Fruit fly (Drosophila melanogaster) whole organism, embryonic: Measurements from ENCODE around the gene CG4218.

Experiments used
- BEAF-32 ChIP-seq: fragments of 200-800 bp; sonication (Bioruptor generic); optimal IDR thresholded peaks from 3 replicates; lab custom pipeline; 2017; ENCODE audit warnings: missing biosample characterization, missing genetic modification characterization, mild to moderate bottlenecking, moderate library complexity, missing genetic modification reagents
- Bdp1 ChIP-seq: fragments of 200-800 bp; sonication (Bioruptor generic); optimal IDR thresholded peaks from 3 replicates; lab custom pipeline; 2016; ENCODE audit warnings: missing biosample characterization, missing genetic modification characterization
- Bteb2 ChIP-seq: fragments of 200-800 bp; sonication (Bioruptor generic); optimal IDR thresholded peaks from 2 replicates; lab custom pipeline; 2016; ENCODE audit warnings: missing biosample characterization, missing genetic modification characterization
- CG11247 ChIP-seq: fragments of 200-800 bp; sonication (Bioruptor generic); IDR thresholded peaks from 2 replicates; pipeline ENCODE4 v1.3.6; 2022; ENCODE audit warnings: missing biosample characterization, missing genetic modification characterization
- CG11723 ChIP-seq: fragments of 200-800 bp; sonication (Bioruptor generic); optimal IDR thresholded peaks from 2 replicates; lab custom pipeline; 2017; ENCODE audit warnings: missing biosample characterization, mild to moderate bottlenecking, missing genetic modification characterization
- CG12155 ChIP-seq: fragments of 200-800 bp; sonication (Bioruptor generic); optimal IDR thresholded peaks from 3 replicates; lab custom pipeline; 2016; ENCODE audit warnings: missing biosample characterization, missing genetic modification characterization
- CG12659 ChIP-seq: fragments of 200-800 bp; sonication (Bioruptor generic); optimal IDR thresholded peaks from 3 replicates; lab custom pipeline; 2017; ENCODE audit warnings: mild to moderate bottlenecking, missing biosample characterization, missing genetic modification reagents, missing genetic modification characterization
- CG12744 ChIP-seq: fragments of 200-800 bp; sonication (Bioruptor generic); optimal IDR thresholded peaks from 2 replicates; lab custom pipeline; 2016; ENCODE audit warnings: missing biosample characterization, missing genetic modification characterization
- CG13424 ChIP-seq: fragments of 200-800 bp; sonication (Bioruptor generic); optimal IDR thresholded peaks from 2 replicates; lab custom pipeline; 2019; ENCODE audit warnings: missing biosample characterization, mild to moderate bottlenecking, missing genetic modification characterization, moderate library complexity
- CG15269 ChIP-seq: fragments of 200-800 bp; sonication (Bioruptor generic); optimal IDR thresholded peaks from 2 replicates; lab custom pipeline; 2018; ENCODE audit warnings: missing biosample characterization, mild to moderate bottlenecking, missing genetic modification characterization, moderate library complexity
- CG15479 ChIP-seq: fragments of 200-800 bp; sonication (Bioruptor generic); optimal IDR thresholded peaks from 3 replicates; lab custom pipeline; 2019; ENCODE audit warnings: missing biosample characterization, mild to moderate bottlenecking, missing genetic modification characterization, moderate library complexity
- CG15696 ChIP-seq: fragments of 200-800 bp; sonication (Bioruptor generic); optimal IDR thresholded peaks from 2 replicates; lab custom pipeline; 2019; ENCODE audit warnings: missing biosample characterization, mild to moderate bottlenecking, missing genetic modification characterization, moderate library complexity
- CG1647 ChIP-seq: fragments of 200-800 bp; sonication (Bioruptor generic); optimal IDR thresholded peaks from 3 replicates; lab custom pipeline; 2016; ENCODE audit warnings: missing biosample characterization, missing genetic modification characterization
- CG17186 ChIP-seq: fragments of 200-800 bp; sonication (Bioruptor generic); optimal IDR thresholded peaks from 3 replicates; lab custom pipeline; 2017; ENCODE audit warnings: missing biosample characterization, missing genetic modification reagents, missing genetic modification characterization
- CG17328 ChIP-seq: fragments of 200-800 bp; sonication (Bioruptor generic); IDR thresholded peaks from 2 replicates; pipeline ENCODE4 v1.3.6; 2022; ENCODE audit warnings: missing biosample characterization, missing genetic modification characterization
- CG1792 ChIP-seq: fragments of 200-800 bp; sonication (Bioruptor generic); optimal IDR thresholded peaks from 2 replicates; lab custom pipeline; 2016; ENCODE audit warnings: missing biosample characterization, missing genetic modification characterization
- CG18476 ChIP-seq: fragments of 200-800 bp; sonication (Bioruptor generic); optimal IDR thresholded peaks from 2 replicates; lab custom pipeline; 2016; ENCODE audit warnings: missing biosample characterization, mild to moderate bottlenecking, missing genetic modification characterization
- CG2875 ChIP-seq: fragments of 200-800 bp; sonication (Bioruptor generic); optimal IDR thresholded peaks from 2 replicates; lab custom pipeline; 2017; ENCODE audit warnings: missing biosample characterization, mild to moderate bottlenecking, missing genetic modification characterization, missing genetic modification reagents
- D ChIP-seq, 2 experiments: fragments of 200-800 bp in 1 of 2; fragments of >200 bp in 1 of 2; sonication (Bioruptor generic) in 1 of 2; optimal IDR thresholded peaks; 2 replicates in 1 of 2; 3 replicates in 1 of 2; lab custom pipeline; 2017; ENCODE audit warnings: mild to moderate bottlenecking in 1 of 2, missing biosample characterization in 1 of 2, missing genetic modification characterization in 1 of 2, missing genetic modification reagents in 1 of 2
- D19A ChIP-seq: fragments of 200-800 bp; optimal IDR thresholded peaks from 3 replicates; lab custom pipeline; 2019; ENCODE audit warnings: missing biosample characterization, mild to moderate bottlenecking, missing genetic modification characterization, moderate library complexity
- Dip2 ChIP-seq: fragments of 200-800 bp; sonication (Bioruptor generic); IDR thresholded peaks from 2 replicates; pipeline ENCODE4 v1.3.6; 2022; ENCODE audit warnings: missing biosample characterization, missing genetic modification characterization
- Dp ChIP-seq: fragments of 200-800 bp; sonication (Bioruptor generic); optimal IDR thresholded peaks from 2 replicates; lab custom pipeline; 2018; ENCODE audit warnings: missing biosample characterization, mild to moderate bottlenecking, missing genetic modification characterization, moderate library complexity
- Eip74EF ChIP-seq, 2 experiments: fragments of 200-800 bp in 1 of 2; fragments of >200 bp in 1 of 2; sonication (Bioruptor generic) in 1 of 2; optimal IDR thresholded peaks; 2 replicates each; lab custom pipeline; 2017 to 2019; ENCODE audit warnings: missing biosample characterization in 2 of 2, missing genetic modification characterization in 2 of 2, mild to moderate bottlenecking in 1 of 2, moderate library complexity in 1 of 2
- Ets65A ChIP-seq: fragments of 200-800 bp; sonication (Bioruptor generic); peaks from one replicate; lab custom pipeline; 2016; ENCODE audit warnings: missing biosample characterization, missing genetic modification characterization
- HLH4C ChIP-seq: fragments of 200-800 bp; sonication (Bioruptor generic); IDR thresholded peaks from 3 replicates; pipeline ENCODE4 v1.3.6; 2022; ENCODE audit warnings: missing biosample characterization, missing genetic modification characterization; ENCODE audit not compliant: partially characterized antibody
- Lpt ChIP-seq: fragments of >200 bp; optimal IDR thresholded peaks from 2 replicates; lab custom pipeline; 2018; ENCODE audit warnings: missing biosample characterization, missing genetic modification characterization
- MESR4 ChIP-seq: fragments of 200-800 bp; sonication (Bioruptor generic); optimal IDR thresholded peaks from 2 replicates; lab custom pipeline; 2018; ENCODE audit warnings: missing biosample characterization, mild to moderate bottlenecking, missing genetic modification characterization, moderate library complexity
- Mes4 ChIP-seq: fragments of 200-800 bp; sonication (Bioruptor generic); optimal IDR thresholded peaks from 2 replicates; lab custom pipeline; 2016; ENCODE audit warnings: missing biosample characterization, missing genetic modification characterization
- Nf-YC ChIP-seq: fragments of 200-800 bp; optimal IDR thresholded peaks from 3 replicates; lab custom pipeline; 2019; ENCODE audit warnings: missing biosample characterization, mild to moderate bottlenecking, missing genetic modification characterization, moderate library complexity
- Sry-β ChIP-seq: fragments of 200-800 bp; sonication (Bioruptor generic); optimal IDR thresholded peaks from 2 replicates; lab custom pipeline; 2018; ENCODE audit warnings: missing biosample characterization, mild to moderate bottlenecking, missing genetic modification characterization, moderate library complexity
- Ssrp ChIP-seq: fragments of 200-800 bp; sonication (Bioruptor generic); optimal IDR thresholded peaks from 2 replicates; lab custom pipeline; 2018; ENCODE audit warnings: missing biosample characterization, mild to moderate bottlenecking, missing genetic modification characterization, moderate library complexity
- Xbp1 ChIP-seq: fragments of 200-800 bp; sonication (Bioruptor generic); optimal IDR thresholded peaks from 3 replicates; lab custom pipeline; 2016; ENCODE audit warnings: missing biosample characterization, mild to moderate bottlenecking, missing genetic modification characterization
- aop ChIP-seq: fragments of 200-800 bp; sonication (Bioruptor generic); IDR thresholded peaks from 2 replicates; pipeline ENCODE4 v1.3.6; 2022; ENCODE audit warnings: missing biosample characterization, missing genetic modification characterization
- fd102C ChIP-seq: fragments of 200-800 bp; sonication (Bioruptor generic); optimal IDR thresholded peaks from 2 replicates; lab custom pipeline; 2018; ENCODE audit warnings: missing biosample characterization, mild to moderate bottlenecking, missing genetic modification characterization, moderate library complexity
- ham ChIP-seq: fragments of 200-800 bp; sonication (Bioruptor generic); IDR thresholded peaks from 2 replicates; pipeline ENCODE4 v1.3.6; 2022; ENCODE audit warnings: missing biosample characterization, missing genetic modification characterization
- hth ChIP-seq: fragments of >200 bp; optimal IDR thresholded peaks from 2 replicates; lab custom pipeline; 2017; ENCODE audit warnings: inconsistent platforms
- kah ChIP-seq: fragments of 200-800 bp; sonication (Bioruptor generic); optimal IDR thresholded peaks from 2 replicates; lab custom pipeline; 2018; ENCODE audit warnings: missing biosample characterization, mild to moderate bottlenecking, missing genetic modification characterization
- nom ChIP-seq: fragments of 200-800 bp; sonication (Bioruptor generic); optimal IDR thresholded peaks from 2 replicates; lab custom pipeline; 2017; ENCODE audit warnings: missing biosample characterization, missing genetic modification characterization, mild to moderate bottlenecking, moderate library complexity, missing genetic modification reagents
- pfk ChIP-seq: fragments of 200-800 bp; sonication (Bioruptor generic); optimal IDR thresholded peaks from 2 replicates; lab custom pipeline; 2018; ENCODE audit warnings: missing biosample characterization, mild to moderate bottlenecking, missing genetic modification characterization, moderate library complexity
- pita ChIP-seq: fragments of 200-800 bp; sonication (Bioruptor generic); optimal IDR thresholded peaks from 2 replicates; lab custom pipeline; 2017; ENCODE audit warnings: missing biosample characterization, mild to moderate bottlenecking, missing genetic modification characterization
- ranshi ChIP-seq: fragments of 200-800 bp; sonication (Bioruptor generic); IDR thresholded peaks from 2 replicates; pipeline ENCODE4 v1.3.6; 2022; ENCODE audit warnings: missing biosample characterization, missing genetic modification characterization
- salm ChIP-seq: fragments of 200-800 bp; sonication (Bioruptor generic); optimal IDR thresholded peaks from 2 replicates; lab custom pipeline; 2018; ENCODE audit warnings: missing biosample characterization, mild to moderate bottlenecking, missing genetic modification characterization
- sens-2 ChIP-seq: fragments of 200-800 bp; sonication (Bioruptor generic); IDR thresholded peaks from 2 replicates; pipeline ENCODE4 v1.3.6; 2022; ENCODE audit warnings: missing biosample characterization, missing genetic modification characterization
- shn ChIP-seq: fragments of 200-800 bp; sonication (Bioruptor generic); optimal IDR thresholded peaks from 3 replicates; lab custom pipeline; 2016; ENCODE audit warnings: missing biosample characterization, missing genetic modification characterization
- slp2 ChIP-seq: fragments of 200-800 bp; sonication (Bioruptor generic); optimal IDR thresholded peaks from 2 replicates; lab custom pipeline; 2016; ENCODE audit warnings: missing biosample characterization, missing genetic modification characterization
- tup ChIP-seq: fragments of 200-800 bp; sonication (Bioruptor generic); optimal IDR thresholded peaks from 2 replicates; lab custom pipeline; 2016; ENCODE audit warnings: missing biosample characterization, mild to moderate bottlenecking, missing genetic modification characterization, moderate library complexity
- tx ChIP-seq: fragments of 200-800 bp; sonication (Bioruptor generic); optimal IDR thresholded peaks from 2 replicates; lab custom pipeline; 2016; ENCODE audit warnings: missing biosample characterization, missing genetic modification characterization
- wor ChIP-seq: fragments of 200-800 bp; sonication (Bioruptor generic); IDR thresholded peaks from 2 replicates; pipeline ENCODE4 v1.3.6; 2022; ENCODE audit warnings: missing biosample characterization, missing genetic modification characterization

Gene CG4218

DNA sequence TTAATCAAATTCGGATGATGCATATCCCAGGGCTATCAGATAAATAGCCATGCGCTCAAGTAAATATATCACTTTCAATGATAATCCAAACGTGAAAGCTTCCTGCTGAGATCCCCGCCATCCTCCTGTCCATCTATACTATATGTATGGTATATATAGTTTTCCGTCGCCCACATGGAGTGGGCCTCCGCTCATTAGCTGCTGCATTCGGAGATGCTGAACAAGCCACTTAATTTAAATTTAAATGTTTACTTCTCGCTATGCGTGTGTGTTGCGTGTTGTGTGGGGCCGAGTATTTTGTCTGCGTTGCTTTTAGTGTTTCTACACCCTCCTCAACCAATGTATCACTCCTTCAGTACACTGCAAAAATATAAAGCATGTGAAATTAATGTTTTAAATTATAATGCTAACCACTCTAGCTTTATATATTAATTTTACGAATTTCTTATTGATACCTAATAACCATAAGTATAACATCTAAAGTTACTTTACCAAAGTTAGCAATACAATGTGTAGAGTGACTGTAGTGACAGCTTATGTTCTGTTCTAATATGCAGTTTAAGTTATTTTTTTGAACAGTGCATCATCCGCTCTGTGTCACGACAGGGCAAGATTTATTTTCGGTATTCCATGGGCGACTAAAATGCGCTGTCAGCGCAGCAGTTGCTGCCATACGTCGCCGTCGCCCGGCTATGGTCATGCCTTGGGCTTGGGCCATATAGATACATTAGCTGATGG is 2.1 kb downstream of the CG4218 start (continued):
- TF ChIP-seq CG1647 (no peak), HLH4C (GFP tag; lab: Robert Waterston, UW) (no peak), CG1792 (GFP tag; lab: Kevin White, UChicago) (peak; percentile 55), hth (lab: Kevin White, UChicago) (peak; percentile 44), BEAF-32 (no peak), CG12659 (GFP tag; lab: Kevin White, UChicago) (peak; percentile 77), CG18476 (GFP tag; lab: Kevin White, UChicago) (peak; percentile 79), Dp (GFP tag; lab: Kevin White, UChicago) (no peak), CG17186 (GFP tag; lab: Kevin White, UChicago) (peak; percentile 74), CG11723 (GFP tag; lab: Kevin White, UChicago) (peak; percentile 69), D (optimal IDR thresholded peaks at IDR 0.05; lab: Kevin White, UChicago) (no peak), D (GFP tag; optimal IDR thresholded peaks at IDR 0.05; lab: Kevin White, UChicago) (peak; percentile 96), tup (GFP tag; lab: Kevin White, UChicago) (no peak), salm (tag; lab: Kevin White, UChicago) (peak; percentile 89), CG12744 (peak; percentile 46), CG2875 (GFP tag; lab: Kevin White, UChicago) (peak; percentile 90), CG12155 (GFP tag; lab: Kevin White, UChicago) (peak; percentile 58), CG17328 (GFP tag; lab: Robert Waterston, UW) (peak; percentile 90), Xbp1 (peak; percentile 90), ranshi (peak; percentile 74), fd102C (GFP tag; lab: Kevin White, UChicago) (peak; percentile 41), Bteb2 (GFP tag; lab: Kevin White, UChicago) (peak; percentile 70), slp2 (peak; percentile 81), CG13424 (tag; lab: Kevin White, UChicago) (peak; percentile 94), Eip74EF (GFP tag; optimal IDR thresholded peaks at IDR 0.05; lab: Kevin White, UChicago) (peak in 1 of 2 experiments; percentile 87), Nf-YC (tag; lab: Kevin White, UChicago) (peak; percentile 73), aop (0 out of 2 replicates have a peak, but pooled peaks have one; percentile 56), Bdp1 (GFP tag; lab: Kevin White, UChicago) (peak; percentile 64), nom (GFP tag; lab: Kevin White, UChicago) (peak; percentile 59), Ssrp (peak; percentile 94), Dip2 (no peak), pita (GFP tag; lab: Kevin White, UChicago) (no peak), Ets65A (peak; percentile 94), Mes4 (GFP tag; lab: Kevin White, UChicago) (peak; percentile 77), D19A (tag; lab: Kevin White, UChicago) (peak; percentile 93), ham (GFP tag; lab: Robert Waterston, UW) (no peak), Sry-β (GFP tag; lab: Kevin White, UChicago) (peak; percentile 63), kah (GFP tag; lab: Kevin White, UChicago) (peak; percentile 67), CG15479 (GFP tag; lab: Kevin White, UChicago) (no peak), Lpt (GFP tag; lab: Kevin White, UChicago) (no peak), CG15269 (tag; lab: Kevin White, UChicago) (peak; percentile 87), tx (peak; percentile 67), pfk (GFP tag; lab: Kevin White, UChicago) (no peak), CG11247 (GFP tag; lab: Robert Waterston, UW) (no peak), CG15696 (peak; percentile 88), MESR4 (peak; percentile 33), sens-2 (GFP tag; lab: Robert Waterston, UW) (peak; percentile 79; the same call in 1 of the 2 replicates), shn (peak; percentile 46), wor (GFP tag; lab: Robert Waterston, UW) (peak; percentile 87)
